Fruit fly (Drosophila melanogaster): ENCODE data around the gene CG9427.
A peak's percentile ranks its signal among the peaks of the same experiment; 100 is the strongest.

Gene CG9427

DNA sequence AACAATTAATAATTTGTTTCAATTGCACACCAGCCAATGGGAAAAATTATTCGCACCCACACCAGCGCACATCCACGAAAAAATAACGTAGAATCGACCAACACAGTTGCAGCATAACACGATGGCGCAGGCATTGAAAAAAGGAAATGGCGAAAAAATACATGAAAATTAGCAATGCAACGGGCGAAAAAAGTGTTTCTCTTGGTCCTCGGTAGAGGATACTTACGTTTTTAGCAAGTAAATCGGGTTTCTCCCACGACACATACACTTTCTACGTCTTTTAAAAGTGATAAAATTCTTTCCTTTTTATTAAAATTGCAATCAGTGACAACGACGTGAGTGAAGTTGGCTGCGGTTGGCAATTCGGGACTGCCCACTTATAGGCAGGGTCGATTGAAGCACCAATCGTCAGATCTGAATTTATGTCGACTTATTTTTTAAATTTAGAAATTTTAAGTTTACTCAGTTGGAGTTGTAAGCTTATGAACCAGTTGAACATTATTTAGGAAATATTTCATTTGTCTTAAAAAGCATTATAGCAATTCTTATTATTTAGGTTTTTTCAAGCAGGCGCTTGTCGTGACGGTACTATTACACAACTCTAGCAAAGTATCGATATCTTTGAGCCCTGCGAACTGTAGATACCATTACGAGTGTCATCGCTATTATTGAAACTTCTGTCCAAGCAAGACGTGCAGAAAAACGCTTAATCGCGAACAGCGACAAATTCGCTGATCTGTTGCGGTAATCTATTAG, 49.2 kb downstream of the CG9427 start, which contains the start of the genes Kap-alpha3 and Son (continued):
- TF ChIP-seq sc (optimal IDR thresholded peaks at IDR 0.05): no peak
- peak; percentile 85 for TF ChIP-seq sc (GFP tag; optimal IDR thresholded peaks at IDR 0.05)
- TF ChIP-seq CG33557 (GFP tag; optimal IDR thresholded peaks at IDR 0.05): peak; percentile 95
- peak; percentile 91 for TF ChIP-seq knrl (GFP tag; IDR thresholded peaks at IDR 0.05; ENCODE audit: partially characterized antibody)
- peak; percentile 92 for TF ChIP-seq sqz (GFP tag; optimal IDR thresholded peaks at IDR 0.05)
- peak; percentile 82 for TF ChIP-seq tx (GFP tag; optimal IDR thresholded peaks at IDR 0.05)
- peak; percentile 86 for TF ChIP-seq CG2875 (GFP tag; optimal IDR thresholded peaks at IDR 0.05)
- peak; percentile 86 for TF ChIP-seq fd64A (GFP tag; optimal IDR thresholded peaks at IDR 0.05)
- TF ChIP-seq CG11093 (GFP tag; IDR thresholded peaks at IDR 0.05): peak; percentile 79
- TF ChIP-seq E2f1 (GFP tag; IDR thresholded peaks at IDR 0.05): no peak; the same call in none of the 2 replicates
- peak; percentile 84 for TF ChIP-seq Usf (GFP tag; optimal IDR thresholded peaks at IDR 0.05)
- TF ChIP-seq Deaf1 (tag; optimal IDR thresholded peaks at IDR 0.05): peak; percentile 64
- peak; percentile 81 for TF ChIP-seq CG14860 (GFP tag; IDR thresholded peaks at IDR 0.05; ENCODE audit: partially characterized antibody)
- TF ChIP-seq CG4424 (GFP tag; optimal IDR thresholded peaks at IDR 0.05): peak; percentile 93
- peak; percentile 57; the same call in 1 of the 3 replicates for TF ChIP-seq mld (GFP tag; IDR thresholded peaks at IDR 0.05; ENCODE audit: partially characterized antibody)
- 0 out of 2 replicates have a peak, but pooled peaks have one; percentile 11 for TF ChIP-seq Lim3 (GFP tag; IDR thresholded peaks at IDR 0.05)
- peak; percentile 88 for TF ChIP-seq CG16813 (GFP tag; IDR thresholded peaks at IDR 0.05; ENCODE audit: partially characterized antibody)
- peak; percentile 94 for TF ChIP-seq HHEX (GFP tag; optimal IDR thresholded peaks at IDR 0.05)
- TF ChIP-seq lbe (GFP tag; optimal IDR thresholded peaks at IDR 0.05): peak; percentile 87
- TF ChIP-seq Hr3 (GFP tag; optimal IDR thresholded peaks at IDR 0.05): peak; percentile 90
- peak; percentile 98 for TF ChIP-seq CG12659 (GFP tag; optimal IDR thresholded peaks at IDR 0.05)
- peak; percentile 75 for TF ChIP-seq CG2129 (GFP tag; IDR thresholded peaks at IDR 0.05; ENCODE audit: partially characterized antibody)
- peak; percentile 91 for TF ChIP-seq Antp (GFP tag; optimal IDR thresholded peaks at IDR 0.05)
- peak; percentile 92 for TF ChIP-seq pb (GFP tag; optimal IDR thresholded peaks at IDR 0.05)
- TF ChIP-seq schlank (tag; optimal IDR thresholded peaks at IDR 0.05): peak; percentile 91
- peak; percentile 89 for TF ChIP-seq CG13287 (GFP tag; IDR thresholded peaks at IDR 0.05; ENCODE audit: partially characterized antibody)
- TF ChIP-seq dan (GFP tag; IDR thresholded peaks at IDR 0.05): no peak
- peak; percentile 89 for TF ChIP-seq CG12155 (GFP tag; optimal IDR thresholded peaks at IDR 0.05)
- TF ChIP-seq Trl (optimal IDR thresholded peaks at IDR 0.05): no peak
- peak; percentile 95 for TF ChIP-seq Trl (GFP tag; optimal IDR thresholded peaks at IDR 0.05)
- peak; percentile 91 for TF ChIP-seq CG12071 (GFP tag; optimal IDR thresholded peaks at IDR 0.05)
- peak; percentile 94 for TF ChIP-seq CG9609 (GFP tag; optimal IDR thresholded peaks at IDR 0.05)
- TF ChIP-seq wor (GFP tag; IDR thresholded peaks at IDR 0.05): peak; percentile 72
- peak; percentile 58 for TF ChIP-seq sim (GFP tag; IDR thresholded peaks at IDR 0.05)
- peak; percentile 98 for TF ChIP-seq CG13624 (GFP tag; optimal IDR thresholded peaks at IDR 0.05)
- TF ChIP-seq gfzf (GFP tag; optimal IDR thresholded peaks at IDR 0.05): peak; percentile 47
- peak; percentile 88 for TF ChIP-seq CG17568 (GFP tag; optimal IDR thresholded peaks at IDR 0.05)
- TF ChIP-seq al (GFP tag; IDR thresholded peaks at IDR 0.05): peak; percentile 88
- TF ChIP-seq gro (GFP tag; optimal IDR thresholded peaks at IDR 0.05): peak; percentile 93
- TF ChIP-seq chif (GFP tag; optimal IDR thresholded peaks at IDR 0.05): peak; percentile 91 to 95
- TF ChIP-seq amos (GFP tag; IDR thresholded peaks at IDR 0.05; ENCODE audit: partially characterized antibody): peak; percentile 80
- TF ChIP-seq ems (GFP tag; optimal IDR thresholded peaks at IDR 0.05): peak; percentile 93
- peak; percentile 96 for TF ChIP-seq pho (GFP tag; optimal IDR thresholded peaks at IDR 0.05)
- peak; percentile 67; the same call in 1 of the 2 replicates for TF ChIP-seq peb (GFP tag; IDR thresholded peaks at IDR 0.05)
- peak; percentile 75; the same call in 1 of the 3 replicates for TF ChIP-seq zen2 (GFP tag; IDR thresholded peaks at IDR 0.05; ENCODE audit: partially characterized antibody)
- TF ChIP-seq CG8089 (GFP tag; optimal IDR thresholded peaks at IDR 0.05): peak; percentile 93
- peak; percentile 89 for TF ChIP-seq CG8924 (tag; optimal IDR thresholded peaks at IDR 0.05)
- TF ChIP-seq Max (GFP tag; optimal IDR thresholded peaks at IDR 0.05): peak; percentile 96
- TF ChIP-seq gem (tag; optimal IDR thresholded peaks at IDR 0.05): peak; percentile 88

All from whole organism, embryonic.